Fruit fly (Drosophila melanogaster) whole organism, embryonic: Measurements from ENCODE around the gene CG6628.
A peak's percentile ranks its signal among the peaks of the same experiment; 100 is the strongest.

Experiments
- CG13894 ChIP-seq: fragments of 200-800 bp; sonication (Bioruptor generic); optimal IDR thresholded peaks from 3 replicates; lab custom pipeline; 2018; ENCODE audit warnings: missing biosample characterization, mild to moderate bottlenecking, missing genetic modification characterization, moderate library complexity
- CG1647 ChIP-seq: fragments of 200-800 bp; sonication (Bioruptor generic); optimal IDR thresholded peaks from 3 replicates; lab custom pipeline; 2016; ENCODE audit warnings: missing biosample characterization, missing genetic modification characterization
- CG2120 ChIP-seq: fragments of 200-800 bp; sonication (Bioruptor generic); optimal IDR thresholded peaks from 3 replicates; lab custom pipeline; 2016; ENCODE audit warnings: missing biosample characterization, missing genetic modification characterization
- CG34422 ChIP-seq: fragments of 200-800 bp; sonication (Bioruptor generic); IDR thresholded peaks from 3 replicates; pipeline ENCODE4 v1.3.6; 2022; ENCODE audit warnings: missing biosample characterization, missing genetic modification characterization
- CG4328 ChIP-seq: fragments of 200-800 bp; sonication (Bioruptor generic); optimal IDR thresholded peaks from 3 replicates; lab custom pipeline; 2017; ENCODE audit warnings: missing biosample characterization, missing genetic modification reagents, missing genetic modification characterization
- CG7839 ChIP-seq: fragments of 200-800 bp; sonication (Bioruptor generic); optimal IDR thresholded peaks from 3 replicates; lab custom pipeline; 2018; ENCODE audit warnings: missing biosample characterization, mild to moderate bottlenecking, missing genetic modification characterization, moderate library complexity
- Hey ChIP-seq: fragments of 200-800 bp; sonication (Bioruptor generic); optimal IDR thresholded peaks from 3 replicates; lab custom pipeline; 2018; ENCODE audit warnings: missing biosample characterization, mild to moderate bottlenecking, missing genetic modification characterization
- Hmr ChIP-seq: fragments of 200-800 bp; sonication (Bioruptor generic); optimal IDR thresholded peaks from 3 replicates; lab custom pipeline; 2017; ENCODE audit warnings: mild to moderate bottlenecking, missing biosample characterization, missing genetic modification reagents, missing genetic modification characterization
- Jarid2 ChIP-seq: fragments of 200-800 bp; sonication (Bioruptor generic); optimal IDR thresholded peaks from 3 replicates; lab custom pipeline; 2017; ENCODE audit warnings: mild to moderate bottlenecking, missing biosample characterization, missing genetic modification reagents, missing genetic modification characterization
- Kr ChIP-seq: fragments of 200-800 bp; sonication (Bioruptor generic); optimal IDR thresholded peaks from 2 replicates; lab custom pipeline; 2017; ENCODE audit warnings: missing biosample characterization, mild to moderate bottlenecking, missing genetic modification characterization
- Sox100B ChIP-seq: fragments of 200-800 bp; sonication (Bioruptor generic); optimal IDR thresholded peaks from 3 replicates; lab custom pipeline; 2018; ENCODE audit warnings: missing biosample characterization, mild to moderate bottlenecking, missing genetic modification characterization
- Taf1 ChIP-seq: fragments of 200-800 bp; sonication (Bioruptor generic); IDR thresholded peaks from 2 replicates; pipeline ENCODE4 v1.3.6; 2022; ENCODE audit warnings: missing biosample characterization, missing genetic modification characterization
- al ChIP-seq: fragments of 200-800 bp; sonication (Bioruptor generic); IDR thresholded peaks from 2 replicates; pipeline ENCODE4 v1.3.6; 2022; ENCODE audit warnings: missing biosample characterization, missing genetic modification characterization
- aop ChIP-seq: fragments of 200-800 bp; sonication (Bioruptor generic); IDR thresholded peaks from 2 replicates; pipeline ENCODE4 v1.3.6; 2022; ENCODE audit warnings: missing biosample characterization, missing genetic modification characterization
- ase ChIP-seq: fragments of 200-800 bp; sonication (Bioruptor generic); IDR thresholded peaks from 3 replicates; pipeline ENCODE4 v1.3.6; 2022; ENCODE audit warnings: missing biosample characterization, missing genetic modification characterization
- dati ChIP-seq: fragments of 200-800 bp; sonication (Bioruptor generic); IDR thresholded peaks from 2 replicates; pipeline ENCODE4 v1.3.6; 2022; ENCODE audit warnings: missing biosample characterization, missing genetic modification characterization
- en ChIP-seq: fragments of 200-800 bp; sonication (Bioruptor generic); optimal IDR thresholded peaks from 2 replicates; lab custom pipeline; 2016; ENCODE audit warnings: missing biosample characterization, missing genetic modification characterization
- gem ChIP-seq: fragments of 200-800 bp; sonication (Bioruptor generic); optimal IDR thresholded peaks from 2 replicates; lab custom pipeline; 2019; ENCODE audit warnings: missing biosample characterization, mild to moderate bottlenecking, missing genetic modification characterization, moderate library complexity
- grn ChIP-seq: fragments of 200-800 bp; sonication (Bioruptor generic); optimal IDR thresholded peaks from 3 replicates; lab custom pipeline; 2017; ENCODE audit warnings: missing biosample characterization, missing genetic modification characterization
- h ChIP-seq: fragments of >200 bp; optimal IDR thresholded peaks from 2 replicates; lab custom pipeline; 2017
- lab ChIP-seq: fragments of 200-800 bp; sonication (Bioruptor generic); optimal IDR thresholded peaks from 3 replicates; lab custom pipeline; 2017; ENCODE audit warnings: missing biosample characterization, missing genetic modification characterization, mild to moderate bottlenecking, moderate library complexity, missing genetic modification reagents
- nom ChIP-seq: fragments of 200-800 bp; sonication (Bioruptor generic); optimal IDR thresholded peaks from 2 replicates; lab custom pipeline; 2017; ENCODE audit warnings: missing biosample characterization, missing genetic modification characterization, mild to moderate bottlenecking, moderate library complexity, missing genetic modification reagents
- odd ChIP-seq: fragments of 200-800 bp; sonication (Bioruptor generic); optimal IDR thresholded peaks from 2 replicates; lab custom pipeline; 2017; ENCODE audit warnings: missing biosample characterization, mild to moderate bottlenecking, missing genetic modification characterization
- pb ChIP-seq: fragments of 200-800 bp; sonication (Bioruptor generic); optimal IDR thresholded peaks from 3 replicates; lab custom pipeline; 2016; ENCODE audit warnings: missing biosample characterization, missing genetic modification characterization
- pros ChIP-seq: fragments of 200-800 bp; sonication (Bioruptor generic); optimal IDR thresholded peaks from 3 replicates; lab custom pipeline; 2019; ENCODE audit warnings: missing biosample characterization, mild to moderate bottlenecking, missing genetic modification characterization, moderate library complexity
- ro ChIP-seq: fragments of 200-800 bp; sonication (Bioruptor generic); IDR thresholded peaks from 2 replicates; pipeline ENCODE4 v1.3.6; 2022; ENCODE audit warnings: missing biosample characterization, missing genetic modification characterization
- slbo ChIP-seq: fragments of 200-800 bp; sonication (Bioruptor generic); IDR thresholded peaks from 2 replicates; pipeline ENCODE4 v1.3.6; 2022; ENCODE audit warnings: missing biosample characterization, missing genetic modification characterization
- unc-4 ChIP-seq: fragments of 200-800 bp; sonication (Bioruptor generic); IDR thresholded peaks from 2 replicates; pipeline ENCODE4 v1.3.6; 2022; ENCODE audit warnings: missing biosample characterization, missing genetic modification characterization; ENCODE audit not compliant: partially characterized antibody
- yki ChIP-seq: fragments of >200 bp; optimal IDR thresholded peaks from 3 replicates; lab custom pipeline; 2018

CG6628 gene

DNA sequence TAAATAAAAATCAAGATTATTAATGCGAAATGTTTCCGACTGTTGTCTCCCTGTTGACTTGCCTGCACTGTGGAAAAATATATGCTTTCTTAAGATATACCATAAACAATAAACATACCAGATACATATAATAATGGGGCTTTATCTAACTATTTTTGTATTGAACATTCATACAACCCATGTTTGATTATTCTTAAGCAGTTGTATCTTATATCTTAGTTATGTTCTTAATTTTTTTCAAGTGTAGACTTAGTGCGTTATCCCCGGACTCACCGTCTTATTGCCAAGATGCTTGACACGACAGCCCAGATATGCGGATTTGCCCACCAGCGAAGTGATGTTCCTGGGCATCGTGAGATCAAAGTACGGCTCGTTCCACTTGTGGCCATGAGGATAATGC, 10.7 kb downstream of the CG6628 start (continued):
- TF ChIP-seq CG2120 (GFP tag; lab: Kevin White, UChicago) (peak; percentile 25), CG7839 (no peak), Sox100B (GFP tag; lab: Kevin White, UChicago) (no peak), nom (GFP tag; lab: Kevin White, UChicago) (no peak), lab (GFP tag; lab: Kevin White, UChicago) (peak; percentile 15), dati (GFP tag; lab: Robert Waterston, UW) (no peak), ro (GFP tag; lab: Robert Waterston, UW) (no peak), Kr (GFP tag; lab: Kevin White, UChicago) (no peak), gem (peak; percentile 14), al (GFP tag; lab: Robert Waterston, UW) (no peak), Jarid2 (GFP tag; lab: Kevin White, UChicago) (no peak)

DNA sequence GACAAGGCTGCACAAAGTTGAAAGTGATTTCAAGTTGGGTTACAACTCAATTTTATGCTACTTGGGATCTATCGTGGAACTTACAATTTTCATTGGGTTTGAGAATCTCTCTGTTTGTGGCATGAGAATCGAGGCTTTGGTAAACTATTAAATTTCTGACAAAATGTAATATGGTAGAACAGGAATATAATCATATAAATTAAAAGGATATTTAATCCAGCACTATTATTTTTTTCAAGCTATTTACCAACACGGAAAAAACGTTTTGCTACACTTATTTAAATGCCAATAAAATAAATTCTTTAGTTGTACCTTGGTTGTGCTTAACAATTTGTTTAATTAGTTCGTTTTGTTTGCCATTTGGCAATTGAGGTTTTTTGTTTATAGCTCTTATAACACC, 15.3 kb downstream of the CG6628 start, which contains the start of gene CG8072:
Gene CG8072 (plus strand): TSS at position 301 of the 400 bp plus-strand sequence.
- TF ChIP-seq CG1647 (GFP tag; lab: Kevin White, UChicago) (no peak), ase (GFP tag; lab: Robert Waterston, UW) (no peak), grn (GFP tag; lab: Kevin White, UChicago) (no peak), Hey (no peak), CG4328 (GFP tag; lab: Kevin White, UChicago) (no peak), Hmr (GFP tag; lab: Kevin White, UChicago) (no peak), CG34422 (no peak), pb (GFP tag; lab: Kevin White, UChicago) (no peak), unc-4 (GFP tag; lab: Robert Waterston, UW) (no peak), CG13894 (tag; lab: Kevin White, UChicago) (no peak), odd (no peak), pros (GFP tag; lab: Kevin White, UChicago) (no peak), yki (lab: Kevin White, UChicago) (no peak), h (lab: Kevin White, UChicago) (no peak), aop (GFP tag; lab: Robert Waterston, UW) (no peak), Taf1 (GFP tag; lab: Robert Waterston, UW) (no peak), en (GFP tag; lab: Kevin White, UChicago) (no peak), slbo (no peak)
